Fruit fly (Drosophila melanogaster) whole organism, embryonic: ENCODE data around the gene Miga.

Experiments used
- Aef1 ChIP-seq: fragments of 200-800 bp; sonication (Bioruptor generic); IDR thresholded peaks from 3 replicates; pipeline ENCODE4 v1.3.6; 2022; ENCODE audit warnings: missing biosample characterization, missing genetic modification characterization
- CG11456 ChIP-seq: fragments of 200-800 bp; sonication (Bioruptor generic); IDR thresholded peaks from 3 replicates; pipeline ENCODE4 v1.3.6; 2022; ENCODE audit warnings: missing biosample characterization, missing genetic modification characterization
- CG12071 ChIP-seq: fragments of 200-800 bp; sonication (Bioruptor generic); optimal IDR thresholded peaks from 3 replicates; lab custom pipeline; 2018; ENCODE audit warnings: missing biosample characterization, mild to moderate bottlenecking, missing genetic modification characterization
- CG12299 ChIP-seq: fragments of 200-800 bp; sonication (Bioruptor generic); optimal IDR thresholded peaks from 2 replicates; lab custom pipeline; 2018; ENCODE audit warnings: missing biosample characterization, mild to moderate bottlenecking, missing genetic modification characterization
- CG16779 ChIP-seq: fragments of 200-800 bp; sonication (Bioruptor generic); IDR thresholded peaks from 2 replicates; pipeline ENCODE4 v1.3.6; 2022; ENCODE audit warnings: missing biosample characterization, missing genetic modification characterization
- CG17359 ChIP-seq: fragments of 200-800 bp; sonication (Bioruptor generic); optimal IDR thresholded peaks from 3 replicates; lab custom pipeline; 2018; ENCODE audit warnings: missing biosample characterization, mild to moderate bottlenecking, missing genetic modification characterization, moderate library complexity
- CG17361 ChIP-seq: fragments of 200-800 bp; sonication (Bioruptor generic); IDR thresholded peaks from 3 replicates; pipeline ENCODE4 v1.3.6; 2022; ENCODE audit warnings: missing biosample characterization, missing genetic modification characterization
- CG17912 ChIP-seq: fragments of 200-800 bp; sonication (Bioruptor generic); optimal IDR thresholded peaks from 2 replicates; lab custom pipeline; 2018; ENCODE audit warnings: missing biosample characterization, mild to moderate bottlenecking, missing genetic modification characterization
- CG18599 ChIP-seq: fragments of 200-800 bp; sonication (Bioruptor generic); optimal IDR thresholded peaks from 3 replicates; lab custom pipeline; 2017; ENCODE audit warnings: missing biosample characterization, missing genetic modification characterization, mild to moderate bottlenecking, moderate library complexity, missing genetic modification reagents
- CG2116 ChIP-seq: fragments of 200-800 bp; sonication (Bioruptor generic); optimal IDR thresholded peaks from 3 replicates; lab custom pipeline; 2018; ENCODE audit warnings: missing biosample characterization, mild to moderate bottlenecking, missing genetic modification characterization
- CG3065 ChIP-seq: fragments of 200-800 bp; sonication (Bioruptor generic); optimal IDR thresholded peaks from 2 replicates; lab custom pipeline; 2016; ENCODE audit warnings: missing biosample characterization, missing genetic modification characterization
- CG3163 ChIP-seq: fragments of 200-800 bp; sonication (Bioruptor generic); optimal IDR thresholded peaks from 3 replicates; lab custom pipeline; 2016; ENCODE audit warnings: missing biosample characterization, missing genetic modification characterization
- CG32532 ChIP-seq: fragments of 200-800 bp; sonication (Bioruptor generic); IDR thresholded peaks from 2 replicates; pipeline ENCODE4 v1.3.6; 2022; ENCODE audit warnings: missing biosample characterization, missing genetic modification characterization
- CG33213 ChIP-seq: fragments of 200-800 bp; sonication (Bioruptor generic); optimal IDR thresholded peaks from 3 replicates; lab custom pipeline; 2016; ENCODE audit warnings: missing biosample characterization, missing genetic modification characterization
- CG34422 ChIP-seq: fragments of 200-800 bp; sonication (Bioruptor generic); IDR thresholded peaks from 3 replicates; pipeline ENCODE4 v1.3.6; 2022; ENCODE audit warnings: missing biosample characterization, missing genetic modification characterization
- CG5245 ChIP-seq: fragments of 200-800 bp; sonication (Bioruptor generic); optimal IDR thresholded peaks from 3 replicates; lab custom pipeline; 2016; ENCODE audit warnings: missing biosample characterization, missing genetic modification characterization
- CG6683 ChIP-seq: fragments of 200-800 bp; sonication (Bioruptor generic); optimal IDR thresholded peaks from 2 replicates; lab custom pipeline; 2017; ENCODE audit warnings: missing biosample characterization, mild to moderate bottlenecking, missing genetic modification characterization, missing genetic modification reagents
- CG6854 ChIP-seq: fragments of 200-800 bp; sonication (Bioruptor generic); optimal IDR thresholded peaks from 3 replicates; lab custom pipeline; 2017; ENCODE audit warnings: missing biosample characterization, mild to moderate bottlenecking, missing genetic modification characterization
- CG7271 ChIP-seq: fragments of 200-800 bp; sonication (Bioruptor generic); optimal IDR thresholded peaks from 2 replicates; lab custom pipeline; 2018; ENCODE audit warnings: missing biosample characterization, mild to moderate bottlenecking, missing genetic modification characterization, moderate library complexity
- CG7928 ChIP-seq: fragments of 200-800 bp; sonication (Bioruptor generic); optimal IDR thresholded peaks from 2 replicates; lab custom pipeline; 2017; ENCODE audit warnings: missing biosample characterization, mild to moderate bottlenecking, missing genetic modification characterization
- CG9932 ChIP-seq: fragments of 200-800 bp; sonication (Bioruptor generic); IDR thresholded peaks from 2 replicates; pipeline ENCODE4 v1.3.6; 2022; ENCODE audit warnings: missing biosample characterization, missing genetic modification characterization
- CTCF ChIP-seq: fragments of 200-800 bp; sonication (Bioruptor generic); optimal IDR thresholded peaks from 2 replicates; lab custom pipeline; 2017; ENCODE audit warnings: missing biosample characterization, mild to moderate bottlenecking, missing genetic modification characterization, moderate library complexity
- Camta ChIP-seq: fragments of 200-800 bp; sonication (Bioruptor generic); optimal IDR thresholded peaks from 2 replicates; lab custom pipeline; 2016; ENCODE audit warnings: missing biosample characterization, missing genetic modification characterization
- Chrac-16 ChIP-seq: fragments of 200-800 bp; sonication (Bioruptor generic); optimal IDR thresholded peaks from 3 replicates; lab custom pipeline; 2016; ENCODE audit warnings: missing biosample characterization, missing genetic modification characterization
- Eip74EF ChIP-seq, 2 experiments: fragments of 200-800 bp in 1 of 2; fragments of >200 bp in 1 of 2; sonication (Bioruptor generic) in 1 of 2; optimal IDR thresholded peaks; 2 replicates each; lab custom pipeline; 2017 to 2019; ENCODE audit warnings: missing biosample characterization in 2 of 2, missing genetic modification characterization in 2 of 2, mild to moderate bottlenecking in 1 of 2, moderate library complexity in 1 of 2
- Elba2 ChIP-seq: fragments of 200-800 bp; sonication (Bioruptor generic); optimal IDR thresholded peaks from 3 replicates; lab custom pipeline; 2016; ENCODE audit warnings: missing biosample characterization, missing genetic modification characterization
- Lhr ChIP-seq: fragments of 200-800 bp; sonication (Bioruptor generic); optimal IDR thresholded peaks from 3 replicates; lab custom pipeline; 2017; ENCODE audit warnings: mild to moderate bottlenecking, missing biosample characterization, missing genetic modification reagents, missing genetic modification characterization
- NC2α ChIP-seq: fragments of 200-800 bp; sonication (Bioruptor generic); optimal IDR thresholded peaks from 2 replicates; lab custom pipeline; 2016; ENCODE audit warnings: missing biosample characterization, missing genetic modification characterization
- Ravus ChIP-seq: fragments of 200-800 bp; sonication (Bioruptor generic); IDR thresholded peaks from 2 replicates; pipeline ENCODE4 v1.3.6; 2022; ENCODE audit warnings: missing biosample characterization, missing genetic modification characterization
- Rfx ChIP-seq: fragments of 200-800 bp; sonication (Bioruptor generic); IDR thresholded peaks from 2 replicates; pipeline ENCODE4 v1.3.6; 2022; ENCODE audit warnings: missing biosample characterization, missing genetic modification characterization
- Sry-δ ChIP-seq: fragments of 200-800 bp; sonication (Bioruptor generic); optimal IDR thresholded peaks from 2 replicates; lab custom pipeline; 2016; ENCODE audit warnings: missing biosample characterization, missing genetic modification characterization
- Tbp ChIP-seq: fragments of >200 bp; optimal IDR thresholded peaks from 2 replicates; lab custom pipeline; 2018; ENCODE audit warnings: missing biosample characterization, missing genetic modification characterization
- al ChIP-seq: fragments of 200-800 bp; sonication (Bioruptor generic); IDR thresholded peaks from 2 replicates; pipeline ENCODE4 v1.3.6; 2022; ENCODE audit warnings: missing biosample characterization, missing genetic modification characterization
- croc ChIP-seq: fragments of 200-800 bp; sonication (Bioruptor generic); conservative IDR thresholded peaks from 3 replicates; pipeline ENCODE4 v1.3.6; 2022; ENCODE audit warnings: missing biosample characterization, missing genetic modification characterization
- dimm ChIP-seq: fragments of 200-800 bp; sonication (Bioruptor generic); IDR thresholded peaks from 2 replicates; pipeline ENCODE4 v1.3.6; 2022; ENCODE audit warnings: missing biosample characterization, missing genetic modification characterization
- dmrt11E ChIP-seq: fragments of 200-800 bp; sonication (Bioruptor generic); optimal IDR thresholded peaks from 3 replicates; lab custom pipeline; 2018; ENCODE audit warnings: missing biosample characterization, mild to moderate bottlenecking, missing genetic modification characterization, moderate library complexity
- ems ChIP-seq: fragments of 200-800 bp; sonication (Bioruptor generic); optimal IDR thresholded peaks from 3 replicates; lab custom pipeline; 2016; ENCODE audit warnings: missing biosample characterization, missing genetic modification characterization
- en ChIP-seq: fragments of 200-800 bp; sonication (Bioruptor generic); optimal IDR thresholded peaks from 2 replicates; lab custom pipeline; 2016; ENCODE audit warnings: missing biosample characterization, missing genetic modification characterization
- her ChIP-seq: fragments of 200-800 bp; sonication (Bioruptor generic); optimal IDR thresholded peaks from 2 replicates; lab custom pipeline; 2016; ENCODE audit warnings: missing biosample characterization, missing genetic modification characterization
- kay ChIP-seq: fragments of 200-800 bp; sonication (Bioruptor generic); optimal IDR thresholded peaks from 2 replicates; lab custom pipeline; 2016; ENCODE audit warnings: missing biosample characterization, missing genetic modification characterization
- kni ChIP-seq: fragments of 200-800 bp; sonication (Bioruptor generic); optimal IDR thresholded peaks from 3 replicates; lab custom pipeline; 2017; ENCODE audit warnings: mild to moderate bottlenecking, missing biosample characterization, missing genetic modification reagents, missing genetic modification characterization
- prd ChIP-seq, 3 experiments: fragments of >200 bp in 2 of 3; fragments of 200-800 bp in 1 of 3; sonication (Bioruptor generic) in 1 of 3; optimal IDR thresholded peaks in 2 of 3; IDR thresholded peaks in 1 of 3; 2 replicates in 2 of 3; 3 replicates in 1 of 3; pipeline versions ENCODE4 v1.3.6 to Lab custom; 2017 to 2022; ENCODE audit warnings: missing biosample characterization in 1 of 3, missing genetic modification characterization in 1 of 3
- sens ChIP-seq: fragments of 200-800 bp; sonication (Bioruptor generic); peaks from one replicate; lab custom pipeline; 2016; ENCODE audit warnings: missing biosample characterization, missing genetic modification characterization
- slou ChIP-seq: fragments of 200-800 bp; sonication (Bioruptor generic); optimal IDR thresholded peaks from 3 replicates; lab custom pipeline; 2016; ENCODE audit warnings: missing biosample characterization, missing genetic modification characterization
- sob ChIP-seq: fragments of 200-800 bp; sonication (Bioruptor generic); IDR thresholded peaks from 2 replicates; pipeline ENCODE4 v1.3.6; 2022; ENCODE audit warnings: missing biosample characterization, missing genetic modification characterization
- sqz ChIP-seq: fragments of 200-800 bp; sonication (Bioruptor generic); optimal IDR thresholded peaks from 3 replicates; lab custom pipeline; 2018; ENCODE audit warnings: missing biosample characterization, mild to moderate bottlenecking, missing genetic modification characterization
- stwl ChIP-seq: fragments of 200-800 bp; sonication (Bioruptor generic); optimal IDR thresholded peaks from 3 replicates; lab custom pipeline; 2018; ENCODE audit warnings: missing biosample characterization, mild to moderate bottlenecking, missing genetic modification characterization, moderate library complexity
- sug ChIP-seq: fragments of 200-800 bp; optimal IDR thresholded peaks from 2 replicates; lab custom pipeline; 2019; ENCODE audit warnings: missing biosample characterization, mild to moderate bottlenecking, missing genetic modification characterization, moderate library complexity
- tgo ChIP-seq: fragments of 200-800 bp; sonication (Bioruptor generic); IDR thresholded peaks from 3 replicates; pipeline ENCODE4 v1.3.6; 2022; ENCODE audit warnings: missing biosample characterization, missing genetic modification characterization
- trem ChIP-seq: fragments of 200-800 bp; optimal IDR thresholded peaks from 3 replicates; lab custom pipeline; 2019; ENCODE audit warnings: missing biosample characterization, mild to moderate bottlenecking, missing genetic modification characterization, moderate library complexity
- tup ChIP-seq: fragments of 200-800 bp; sonication (Bioruptor generic); optimal IDR thresholded peaks from 2 replicates; lab custom pipeline; 2016; ENCODE audit warnings: missing biosample characterization, mild to moderate bottlenecking, missing genetic modification characterization, moderate library complexity

Miga gene

dm6 chrX:8436656-8437284, 850 bp downstream of the Miga start, which contains the start of gene CG1440 (continued):
- TF ChIP-seq slou (GFP tag; lab: Kevin White, UChicago): no peak
- TF ChIP-seq CG5245: no peak
- no peak for TF ChIP-seq CG12299 (tag; lab: Kevin White, UChicago)
- TF ChIP-seq CG17912 (GFP tag; lab: Kevin White, UChicago): no peak
- no peak for TF ChIP-seq kni
- TF ChIP-seq Lhr (GFP tag; lab: Kevin White, UChicago): peak; percentile 60
- TF ChIP-seq CG11456: no peak
- no peak for TF ChIP-seq Aef1 (GFP tag; lab: Robert Waterston, UW)
- peak; percentile 39 for TF ChIP-seq stwl (tag; lab: Kevin White, UChicago)
- TF ChIP-seq CG7271: peak; percentile 4
- TF ChIP-seq kay (GFP tag; lab: Kevin White, UChicago): no peak
- TF ChIP-seq CG16779 (GFP tag; lab: Robert Waterston, UW): no peak
- no peak for TF ChIP-seq en (GFP tag; lab: Kevin White, UChicago)
- TF ChIP-seq sug (tag; lab: Kevin White, UChicago): no peak
- TF ChIP-seq sob (GFP tag; lab: Robert Waterston, UW): 0 out of 2 replicates have a peak, but pooled peaks have one; percentile 34
- TF ChIP-seq CG12071 (GFP tag; lab: Kevin White, UChicago): no peak
- TF ChIP-seq Rfx (GFP tag; lab: Robert Waterston, UW): peak; percentile 40; the same call in 1 of the 2 replicates
- TF ChIP-seq CG6683 (GFP tag; lab: Kevin White, UChicago): no peak
- TF ChIP-seq ems (GFP tag; lab: Kevin White, UChicago): no peak
- TF ChIP-seq Elba2 (GFP tag; lab: Kevin White, UChicago): no peak
- TF ChIP-seq Sry-δ: peak; percentile 30
- no peak for TF ChIP-seq tgo (GFP tag; lab: Robert Waterston, UW)
- peak; percentile 13 for TF ChIP-seq CG33213 (GFP tag; lab: Kevin White, UChicago)
- TF ChIP-seq Ravus (GFP tag; lab: Robert Waterston, UW): no peak
- no peak for TF ChIP-seq al (GFP tag; lab: Robert Waterston, UW)
- no peak for TF ChIP-seq Tbp (GFP tag; lab: Kevin White, UChicago)
- no peak for TF ChIP-seq Chrac-16 (GFP tag; lab: Kevin White, UChicago)
- TF ChIP-seq CG32532 (GFP tag; lab: Robert Waterston, UW): peak; percentile 24; the same call in 1 of the 2 replicates
- TF ChIP-seq CG2116 (GFP tag; lab: Kevin White, UChicago): peak; percentile 44
- TF ChIP-seq dimm (GFP tag; lab: Robert Waterston, UW): no peak
- peak; percentile 43; the same call in 2 of the 3 replicates for TF ChIP-seq CG17361 (GFP tag; lab: Robert Waterston, UW)
- TF ChIP-seq CG17359 (tag; lab: Kevin White, UChicago): no peak
- TF ChIP-seq CG34422 (GFP tag; lab: Robert Waterston, UW): 0 out of 3 replicates have a peak, but pooled peaks have one; percentile 40
- no peak for TF ChIP-seq Camta (GFP tag; lab: Kevin White, UChicago)
- peak; percentile 24 for TF ChIP-seq dmrt11E
- no peak for TF ChIP-seq CG3065 (GFP tag; lab: Kevin White, UChicago)
- no peak for TF ChIP-seq tup
- no peak for TF ChIP-seq her (GFP tag; lab: Kevin White, UChicago)
- no peak for TF ChIP-seq NC2α (GFP tag; lab: Kevin White, UChicago)
- no peak for TF ChIP-seq CG3163 (GFP tag; lab: Kevin White, UChicago)
- TF ChIP-seq CG18599 (GFP tag; lab: Kevin White, UChicago): no peak
- TF ChIP-seq CTCF: no peak
- TF ChIP-seq prd (optimal IDR thresholded peaks at IDR 0.05; lab: Kevin White, UChicago): no peak
- 0 out of 3 replicates have a peak, but pooled peaks have one; percentile 29 for TF ChIP-seq prd (GFP tag; IDR thresholded peaks at IDR 0.05; lab: Robert Waterston, UW)
- 0 out of 2 replicates have a peak, but pooled peaks have one; percentile 42 for TF ChIP-seq CG9932
- TF ChIP-seq sens: peak; percentile 86
- TF ChIP-seq CG7928 (GFP tag; lab: Kevin White, UChicago): peak; percentile 29
- TF ChIP-seq trem (tag; lab: Kevin White, UChicago): peak; percentile 64
- no peak for TF ChIP-seq Eip74EF (GFP tag; optimal IDR thresholded peaks at IDR 0.05; lab: Kevin White, UChicago)
- no peak for TF ChIP-seq croc (GFP tag; lab: Robert Waterston, UW)
- TF ChIP-seq CG6854 (GFP tag; lab: Kevin White, UChicago): no peak
- TF ChIP-seq sqz: peak; percentile 81
